Fruit fly (Drosophila melanogaster) whole organism, embryonic: ENCODE data around the gene CG14340.

Source experiments
- Awh ChIP-seq: fragments of 200-800 bp; sonication (Bioruptor generic); IDR thresholded peaks from 2 replicates; pipeline ENCODE4, ENCODE4 v1.3.6; 2022; ENCODE audit warnings: missing biosample characterization, missing genetic modification characterization
- CG15479 ChIP-seq: fragments of 200-800 bp; sonication (Bioruptor generic); optimal IDR thresholded peaks from 3 replicates; lab custom pipeline; 2019; ENCODE audit warnings: missing biosample characterization, mild to moderate bottlenecking, missing genetic modification characterization, moderate library complexity
- CG16779 ChIP-seq: fragments of 200-800 bp; sonication (Bioruptor generic); IDR thresholded peaks from 2 replicates; pipeline ENCODE4 v1.3.6; 2022; ENCODE audit warnings: missing biosample characterization, missing genetic modification characterization
- CG2120 ChIP-seq: fragments of 200-800 bp; sonication (Bioruptor generic); optimal IDR thresholded peaks from 3 replicates; lab custom pipeline; 2016; ENCODE audit warnings: missing biosample characterization, missing genetic modification characterization
- CG4707 ChIP-seq: fragments of 200-800 bp; sonication (Bioruptor generic); optimal IDR thresholded peaks from 2 replicates; lab custom pipeline; 2018; ENCODE audit warnings: missing biosample characterization, mild to moderate bottlenecking, missing genetic modification characterization, moderate library complexity
- CG5180 ChIP-seq: fragments of 200-800 bp; sonication (Bioruptor generic); optimal IDR thresholded peaks from 3 replicates; lab custom pipeline; 2017; ENCODE audit warnings: missing biosample characterization, missing genetic modification characterization, mild to moderate bottlenecking, moderate library complexity, missing genetic modification reagents
- CG6689 ChIP-seq: fragments of 200-800 bp; sonication (Bioruptor generic); IDR thresholded peaks from 2 replicates; pipeline ENCODE4 v1.3.6; 2022; ENCODE audit warnings: missing biosample characterization, missing genetic modification characterization
- CG7372 ChIP-seq: fragments of 200-800 bp; sonication (Bioruptor generic); IDR thresholded peaks from 2 replicates; pipeline ENCODE4 v1.3.6; 2022; ENCODE audit warnings: missing biosample characterization, missing genetic modification characterization
- Hr78 ChIP-seq, 2 experiments: fragments of 200-800 bp in 1 of 2; fragments of >200 bp in 1 of 2; sonication (Bioruptor generic) in 1 of 2; optimal IDR thresholded peaks; 2 replicates each; lab custom pipeline; 2017 to 2019; ENCODE audit warnings: missing biosample characterization in 2 of 2, missing genetic modification characterization in 2 of 2, mild to moderate bottlenecking in 1 of 2, moderate library complexity in 1 of 2
- Jarid2 ChIP-seq: fragments of 200-800 bp; sonication (Bioruptor generic); optimal IDR thresholded peaks from 3 replicates; lab custom pipeline; 2017; ENCODE audit warnings: mild to moderate bottlenecking, missing biosample characterization, missing genetic modification reagents, missing genetic modification characterization
- Ptx1 ChIP-seq: fragments of 200-800 bp; sonication (Bioruptor generic); IDR thresholded peaks from 2 replicates; pipeline ENCODE4 v1.3.6; 2022; ENCODE audit warnings: missing biosample characterization, missing genetic modification characterization
- ham ChIP-seq: fragments of 200-800 bp; sonication (Bioruptor generic); IDR thresholded peaks from 2 replicates; pipeline ENCODE4 v1.3.6; 2022; ENCODE audit warnings: missing biosample characterization, missing genetic modification characterization
- pho ChIP-seq: fragments of 200-800 bp; sonication (Bioruptor generic); optimal IDR thresholded peaks from 2 replicates; lab custom pipeline; 2016; ENCODE audit warnings: missing biosample characterization, missing genetic modification characterization
- ttk ChIP-seq: fragments of 200-800 bp; sonication (Bioruptor generic); IDR thresholded peaks from 2 replicates; pipeline ENCODE4 v2.1.2; 2022; ENCODE audit warnings: missing biosample characterization, missing genetic modification characterization

- TF ChIP-seq Jarid2 = no peak
- peak in 1 of 2 experiments; percentile 12 for TF ChIP-seq Hr78 (GFP tag; optimal IDR thresholded peaks at IDR 0.05; lab: Kevin White, UChicago)
- TF ChIP-seq Awh (GFP tag; lab: Robert Waterston, UW) = no peak
- TF ChIP-seq CG6689 = peak; percentile 29; the same call in 1 of the 2 replicates
- no peak for TF ChIP-seq CG2120
- TF ChIP-seq CG5180 (GFP tag; lab: Kevin White, UChicago) = no peak
- TF ChIP-seq CG7372 (GFP tag; lab: Robert Waterston, UW) = no peak
- no peak for TF ChIP-seq pho (GFP tag; lab: Kevin White, UChicago)
- TF ChIP-seq ttk (GFP tag; lab: Robert Waterston, UW) = no peak
- TF ChIP-seq CG4707 (GFP tag; lab: Kevin White, UChicago) = no peak
- no peak for TF ChIP-seq CG16779 (GFP tag; lab: Robert Waterston, UW)
- no peak for TF ChIP-seq CG15479 (GFP tag; lab: Kevin White, UChicago)
- TF ChIP-seq ham (GFP tag; lab: Robert Waterston, UW) = no peak
- TF ChIP-seq Ptx1 = 0 out of 2 replicates have a peak, but pooled peaks have one; percentile 24
These were observed 47.7 kb upstream of the CG14340 start for dm6 chr2L:1065038-1065437.
